Worm (Caenorhabditis elegans) whole organism, mixed stage, embryonic: Measurements from ENCODE around the gene clec-252.

Experiments
- M03D4.4 ChIP-seq: sonication (generic microtip); optimal IDR thresholded peaks from 2 replicates; lab custom pipeline; 2017; ENCODE audit warnings: mild to moderate bottlenecking, missing genetic modification characterization, missing compliant biosample characterization
- bed-3 ChIP-seq: fragments of 200-800 bp; sonication (Bioruptor generic); optimal IDR thresholded peaks from 3 replicates; lab custom pipeline; 2018; ENCODE audit warnings: mild to moderate bottlenecking, missing genetic modification characterization, moderate library complexity, missing compliant biosample characterization
- ces-1 ChIP-seq: fragments of 150-350 bp; optimal IDR thresholded peaks from 2 replicates; lab custom pipeline; 2014; ENCODE audit warnings: missing biosample characterization, missing genetic modification reagents, missing genetic modification characterization
- elt-3 ChIP-seq: fragments of 150-350 bp; optimal IDR thresholded peaks from 2 replicates; lab custom pipeline; 2014; ENCODE audit warnings: missing biosample characterization, missing genetic modification characterization
- lsy-2 ChIP-seq: fragments of 150-350 bp; optimal IDR thresholded peaks from 2 replicates; lab custom pipeline; 2014; ENCODE audit warnings: missing biosample characterization, missing genetic modification characterization
- mep-1 ChIP-seq: fragments of 150-350 bp; optimal IDR thresholded peaks from 2 replicates; lab custom pipeline; 2017; ENCODE audit warnings: missing biosample characterization, missing genetic modification reagents, missing genetic modification characterization, inconsistent platforms
- nhr-237 ChIP-seq: fragments of 150-350 bp; optimal IDR thresholded peaks from 2 replicates; lab custom pipeline; 2014; ENCODE audit warnings: missing biosample characterization, missing genetic modification characterization
- nhr-28 ChIP-seq: fragments of 150-350 bp; optimal IDR thresholded peaks from 2 replicates; lab custom pipeline; 2014; ENCODE audit warnings: missing biosample characterization, missing genetic modification characterization
- pha-4 ChIP-seq: fragments of 150-350 bp; optimal IDR thresholded peaks from 2 replicates; lab custom pipeline; 2018; ENCODE audit warnings: missing biosample characterization, missing genetic modification reagents, missing genetic modification characterization
- snpc-4 ChIP-seq: fragments of 150-350 bp; optimal IDR thresholded peaks from 2 replicates; lab custom pipeline; 2014; ENCODE audit warnings: missing biosample characterization, missing genetic modification characterization
- tbx-8 ChIP-seq: fragments of 200-800 bp; sonication (Bioruptor generic); optimal IDR thresholded peaks from 2 replicates; lab custom pipeline; 2018; ENCODE audit warnings: mild to moderate bottlenecking, missing genetic modification characterization, moderate library complexity, missing compliant biosample characterization
- unc-39 ChIP-seq: fragments of 150-350 bp; optimal IDR thresholded peaks from 2 replicates; lab custom pipeline; 2014; ENCODE audit warnings: missing biosample characterization, missing genetic modification characterization
- unc-62 ChIP-seq: fragments of 150-350 bp; optimal IDR thresholded peaks from 2 replicates; lab custom pipeline; 2014; ENCODE audit warnings: missing biosample characterization, missing genetic modification reagents, missing genetic modification characterization
- ztf-11 ChIP-seq: fragments of 150-350 bp; optimal IDR thresholded peaks from 2 replicates; lab custom pipeline; 2014; ENCODE audit warnings: missing biosample characterization, missing genetic modification characterization

ce11 chrV:18790658-18791057 is 42.0 kb upstream of the clec-252 start, which contains the start of gene nhr-231:
- TF ChIP-seq pha-4, result no peak
- TF ChIP-seq lsy-2 (tag; lab: Kevin White, UChicago), result no peak
- TF ChIP-seq mep-1 (tag; lab: Kevin White, UChicago), result no peak
- no peak for TF ChIP-seq snpc-4
- TF ChIP-seq nhr-28 (tag; lab: Kevin White, UChicago), result no peak
- TF ChIP-seq unc-62, result no peak
- TF ChIP-seq unc-39 (tag; lab: Kevin White, UChicago), result no peak
- no peak for TF ChIP-seq ztf-11 (tag; lab: Kevin White, UChicago)
- no peak for TF ChIP-seq tbx-8 (GFP tag; lab: Kevin White, UChicago)
- no peak for TF ChIP-seq ces-1 (GFP tag; lab: Kevin White, UChicago)
- no peak for TF ChIP-seq M03D4.4 (tag; lab: Kevin White, UChicago)
- no peak for TF ChIP-seq bed-3 (GFP tag; lab: Kevin White, UChicago)
- no peak for TF ChIP-seq elt-3
- TF ChIP-seq nhr-237, result no peak
